Worm (Caenorhabditis elegans): Measurements from ENCODE around the gene K03B8.11.
"Not testable (repeated sequence)": the region's sequence is repeated elsewhere in the genome, so short reads cannot be mapped to it uniquely, and the experiment has no call there.

K03B8.11 gene

ce11 chrV:11396134-11396533 lies 5.8 kb upstream of the K03B8.11 start, which contains the start of gene nas-18:
TSS of gene nas-18 (plus strand) at chrV:11396434.
- not testable (repeated sequence) for TF ChIP-seq F23B12.7 (tag; optimal IDR thresholded peaks at IDR 0.05; ENCODE audit: insufficient read depth); ztf-3 (GFP tag; optimal IDR thresholded peaks at IDR 0.05); nfyb-1 (GFP tag; IDR thresholded peaks at IDR 0.05)

ce11 chrV:11395024-11395423 lies 4.7 kb upstream of the K03B8.11 start, which contains the start of gene K03B8.4:
TSS of gene K03B8.4 (minus strand) at chrV:11395124.
- not testable (repeated sequence) for TF ChIP-seq bed-2, F39B2.1, D2030.7 (GFP tag; IDR thresholded peaks at IDR 0.05)

- TF ChIP-seq madf-8 (GFP tag; conservative IDR thresholded peaks at IDR 0.05) (no peak), madf-6 (GFP tag; IDR thresholded peaks at IDR 0.05) (no peak), gei-17 (GFP tag; optimal IDR thresholded peaks at IDR 0.05) (no peak), Y56A3A.18 (GFP tag; IDR thresholded peaks at IDR 0.05) (no peak), K12H6.12 (tag; optimal IDR thresholded peaks at IDR 0.05) (no peak), ets-4 (GFP tag; optimal IDR thresholded peaks at IDR 0.05) (no peak), tlf-1 (GFP tag; optimal IDR thresholded peaks at IDR 0.05) (no peak), sdz-38 (tag; optimal IDR thresholded peaks at IDR 0.05) (no peak), lin-26 (GFP tag; IDR thresholded peaks at IDR 0.05) (no peak), nhr-179 (tag; optimal IDR thresholded peaks at IDR 0.05) (no peak), ekl-4 (GFP tag; IDR thresholded peaks at IDR 0.05) (no peak), snpc-4 (GFP tag; optimal IDR thresholded peaks at IDR 0.05) (no peak), snpc-4 (tag; optimal IDR thresholded peaks at IDR 0.05) (no peak), ceh-58 (GFP tag; IDR thresholded peaks at IDR 0.05) (no peak), C06A6.2 (GFP tag; conservative IDR thresholded peaks at IDR 0.05) (no peak)
Observed at ce11 chrV:11392020-11392419, 1.7 kb upstream of the K03B8.11 start, which contains the start of gene nas-16. TSS of gene nas-16 (plus strand) at chrV:11392320.

ce11 chrV:11391033-11391432 lies 739 bp upstream of the K03B8.11 start:
- TF ChIP-seq lsl-1 (GFP tag; optimal IDR thresholded peaks at IDR 0.05) (peak; percentile 14), snpc-3.4 (tag; optimal IDR thresholded peaks at IDR 0.05) (peak; percentile 61), snpc-4 (GFP tag; optimal IDR thresholded peaks at IDR 0.05) (peak; percentile 85), snpc-4 (tag; optimal IDR thresholded peaks at IDR 0.05) (peak in 3 of 4 experiments; percentile 86 to 92 (median 91)), D2030.7 (GFP tag; IDR thresholded peaks at IDR 0.05) (peak; percentile 62), nfyb-1 (GFP tag; IDR thresholded peaks at IDR 0.05) (peak; percentile 47; the same call in 1 of the 2 replicates), pbrm-1 (GFP tag; IDR thresholded peaks at IDR 0.05) (peak; percentile 52; the same call in 1 of the 2 replicates), dox-1 (GFP tag; IDR thresholded peaks at IDR 0.05) (peak; percentile 73; the same call in 1 of the 2 replicates), snpc-1.1 (tag; optimal IDR thresholded peaks at IDR 0.05; ENCODE audit: insufficient read depth) (peak; percentile 88), madf-6 (GFP tag; IDR thresholded peaks at IDR 0.05) (peak; percentile 40; the same call in 1 of the 2 replicates), him-1 (tag; optimal IDR thresholded peaks at IDR 0.05) (peak; percentile 48), snpc-1.3 (tag; optimal IDR thresholded peaks at IDR 0.05; ENCODE audit: insufficient read depth) (peak; percentile 15), lin-26 (GFP tag; IDR thresholded peaks at IDR 0.05) (0 out of 2 replicates have a peak, but pooled peaks have one; percentile 32), F33H1.4 (GFP tag; IDR thresholded peaks at IDR 0.05) (0 out of 2 replicates have a peak, but pooled peaks have one; percentile 30), tbp1 (GFP tag; optimal IDR thresholded peaks at IDR 0.05) (peak; percentile 60), hmg-1.2 (GFP tag; IDR thresholded peaks at IDR 0.05) (peak; percentile 73)

All from whole organism, young adult.